Fruit fly (Drosophila melanogaster) whole organism, pupa: Measurements from ENCODE around the gene CG14434.

Source experiments
- CG10348 ChIP-seq: fragments of 200-800 bp; sonication (Bioruptor generic); IDR thresholded peaks from 2 replicates; pipeline ENCODE4 v1.3.6; 2022; ENCODE audit warnings: missing biosample characterization, missing genetic modification characterization
- CG12605 ChIP-seq: fragments of 200-800 bp; sonication (Bioruptor generic); IDR thresholded peaks from 2 replicates; pipeline ENCODE4 v1.3.6; 2022; ENCODE audit warnings: missing biosample characterization, missing genetic modification characterization
- CG13204 ChIP-seq: fragments of 200-800 bp; sonication (Bioruptor generic); optimal IDR thresholded peaks from 2 replicates; lab custom pipeline; 2018; ENCODE audit warnings: missing biosample characterization, mild to moderate bottlenecking, missing genetic modification characterization, moderate library complexity
- CG14655 ChIP-seq: fragments of 200-800 bp; sonication (Bioruptor generic); optimal IDR thresholded peaks from 3 replicates; lab custom pipeline; 2017; ENCODE audit warnings: mild to moderate bottlenecking, missing biosample characterization, missing genetic modification reagents, missing genetic modification characterization
- CG15710 ChIP-seq: fragments of 200-800 bp; sonication (Bioruptor generic); optimal IDR thresholded peaks from 2 replicates; lab custom pipeline; 2018; ENCODE audit warnings: missing biosample characterization, mild to moderate bottlenecking, missing genetic modification characterization, moderate library complexity
- CG17806 ChIP-seq: fragments of 200-800 bp; sonication (Bioruptor generic); optimal IDR thresholded peaks from 2 replicates; lab custom pipeline; 2018; ENCODE audit warnings: missing biosample characterization, mild to moderate bottlenecking, missing genetic modification characterization, moderate library complexity
- CG32121 ChIP-seq: fragments of 200-800 bp; sonication (Bioruptor generic); IDR thresholded peaks from 2 replicates; pipeline ENCODE4 v1.3.6; 2022; ENCODE audit warnings: missing biosample characterization, missing genetic modification characterization
- CG34367 ChIP-seq: fragments of 200-800 bp; sonication (Bioruptor generic); optimal IDR thresholded peaks from 2 replicates; lab custom pipeline; 2018; ENCODE audit warnings: missing biosample characterization, mild to moderate bottlenecking, missing genetic modification characterization
- CG4496 ChIP-seq: fragments of 200-800 bp; sonication (Bioruptor generic); IDR thresholded peaks from 3 replicates; pipeline ENCODE4 v1.3.6; 2022; ENCODE audit warnings: missing biosample characterization, missing genetic modification characterization
- CG8159 ChIP-seq: fragments of 200-800 bp; sonication (Bioruptor generic); optimal IDR thresholded peaks from 3 replicates; lab custom pipeline; 2018; ENCODE audit warnings: missing biosample characterization, mild to moderate bottlenecking, missing genetic modification characterization, moderate library complexity
- CG8301 ChIP-seq: fragments of 200-800 bp; sonication (Bioruptor generic); optimal IDR thresholded peaks from 2 replicates; lab custom pipeline; 2018; ENCODE audit warnings: missing biosample characterization, mild to moderate bottlenecking, missing genetic modification characterization
- CG9948 ChIP-seq: fragments of 200-800 bp; sonication (Bioruptor generic); optimal IDR thresholded peaks from 2 replicates; lab custom pipeline; 2018; ENCODE audit warnings: missing biosample characterization, mild to moderate bottlenecking, missing genetic modification characterization, moderate library complexity
- D1 ChIP-seq: fragments of 200-800 bp; sonication (Bioruptor generic); optimal IDR thresholded peaks from 2 replicates; lab custom pipeline; 2018; ENCODE audit warnings: missing biosample characterization, mild to moderate bottlenecking, missing genetic modification characterization, moderate library complexity
- EcR ChIP-seq: fragments of 200-800 bp; sonication (Bioruptor generic); optimal IDR thresholded peaks from 3 replicates; lab custom pipeline; 2019; ENCODE audit warnings: missing biosample characterization, missing genetic modification characterization, mild to moderate bottlenecking, moderate library complexity, missing genetic modification reagents
- Ets98B ChIP-seq: fragments of 200-800 bp; sonication (Bioruptor generic); IDR thresholded peaks from 2 replicates; pipeline ENCODE4 v1.3.6; 2022; ENCODE audit warnings: missing biosample characterization, missing genetic modification characterization
- Pif1A ChIP-seq: fragments of 200-800 bp; sonication (Bioruptor generic); optimal IDR thresholded peaks from 3 replicates; lab custom pipeline; 2016; ENCODE audit warnings: missing biosample characterization, missing genetic modification characterization
- Pif1B ChIP-seq: fragments of 200-800 bp; sonication (Bioruptor generic); optimal IDR thresholded peaks from 3 replicates; lab custom pipeline; 2016; ENCODE audit warnings: missing biosample characterization, missing genetic modification characterization
- Snoo ChIP-seq: fragments of 200-800 bp; sonication (Bioruptor generic); optimal IDR thresholded peaks from 3 replicates; lab custom pipeline; 2017; ENCODE audit warnings: missing biosample characterization, mild to moderate bottlenecking, missing genetic modification characterization, inconsistent platforms
- fd96Ca ChIP-seq: fragments of 200-800 bp; sonication (Bioruptor generic); IDR thresholded peaks from 3 replicates; pipeline ENCODE4 v1.3.6; 2022; ENCODE audit warnings: missing biosample characterization, missing genetic modification characterization
- gl ChIP-seq: fragments of 200-800 bp; sonication (Bioruptor generic); optimal IDR thresholded peaks from 2 replicates; lab custom pipeline; 2018; ENCODE audit warnings: missing biosample characterization, mild to moderate bottlenecking, missing genetic modification characterization
- rn ChIP-seq: fragments of 200-800 bp; sonication (Bioruptor generic); IDR thresholded peaks from 2 replicates; pipeline ENCODE4 v1.3.6; 2022; ENCODE audit warnings: missing biosample characterization, missing genetic modification characterization

The CG14434 gene

DNA sequence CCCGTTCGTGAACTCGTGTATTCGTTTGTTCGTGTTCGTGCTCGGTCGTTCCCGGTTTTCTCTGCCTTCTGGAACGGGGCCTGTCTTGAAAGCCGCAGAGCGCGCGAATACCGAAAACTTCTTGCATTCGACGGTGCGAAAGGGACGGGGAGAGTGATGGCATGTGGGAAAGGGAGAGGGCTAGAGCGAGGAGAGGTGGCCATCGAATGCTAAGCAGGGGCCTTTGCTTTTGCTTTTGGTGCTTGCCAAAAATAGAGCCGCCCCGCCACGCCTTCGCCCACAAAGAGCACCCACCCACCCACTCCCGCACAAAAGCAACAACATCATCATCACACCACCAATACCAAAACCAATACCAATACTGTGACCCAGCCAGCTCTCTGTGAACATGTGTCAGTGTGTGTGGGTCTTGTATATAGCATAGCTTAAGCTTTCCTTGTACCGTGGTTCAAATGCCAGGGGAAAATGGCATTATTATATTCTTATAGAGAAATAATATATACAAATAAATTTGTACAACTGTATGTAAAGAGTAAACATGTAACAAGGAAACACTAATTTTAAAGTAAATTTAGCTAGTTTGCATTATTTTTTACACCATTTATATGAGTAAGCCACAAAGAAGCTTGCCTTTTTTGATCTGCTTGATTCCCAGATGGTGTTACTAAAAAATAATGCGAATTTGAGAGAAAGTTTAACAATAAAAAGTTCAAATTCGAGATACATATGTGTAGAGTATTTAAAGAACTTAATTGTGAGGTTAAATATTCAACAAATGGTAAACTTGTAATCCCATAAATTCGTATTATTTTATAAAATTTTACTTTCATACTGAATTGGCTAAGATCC is at the start of gene CG14434:
Gene CG14434 (minus strand): TSS at position 20 of the 849 bp plus-strand sequence.
- no peak for TF ChIP-seq CG12605 (GFP tag; lab: Robert Waterston, UW)
- peak; percentile 21 for TF ChIP-seq EcR (GFP tag; lab: Kevin White, UChicago)
- peak; percentile 79 for TF ChIP-seq CG8301
- peak; percentile 70 for TF ChIP-seq Snoo (tag; lab: Kevin White, UChicago)
- TF ChIP-seq Ets98B (GFP tag; lab: Robert Waterston, UW) = peak; percentile 5
- TF ChIP-seq rn = no peak
- TF ChIP-seq CG10348 (GFP tag; lab: Robert Waterston, UW) = no peak
- TF ChIP-seq CG17806 (tag; lab: Kevin White, UChicago) = peak; percentile 62
- TF ChIP-seq CG4496 (GFP tag; lab: Robert Waterston, UW) = peak; percentile 3; the same call in 2 of the 3 replicates
- peak; percentile 72 for TF ChIP-seq CG15710 (tag; lab: Kevin White, UChicago)
- TF ChIP-seq gl (tag; lab: Kevin White, UChicago) = no peak
- TF ChIP-seq CG8159 (tag; lab: Kevin White, UChicago) = peak; percentile 87
- peak; percentile 19 for TF ChIP-seq CG13204 (GFP tag; lab: Kevin White, UChicago)
- peak; percentile 70 for TF ChIP-seq Pif1A (GFP tag; lab: Kevin White, UChicago)
- peak; percentile 28 for TF ChIP-seq D1 (tag; lab: Kevin White, UChicago)
- TF ChIP-seq fd96Ca (GFP tag; lab: Robert Waterston, UW) = no peak
- TF ChIP-seq CG9948 (tag; lab: Kevin White, UChicago) = peak; percentile 83
- TF ChIP-seq Pif1B (GFP tag; lab: Kevin White, UChicago) = peak; percentile 56
- TF ChIP-seq CG32121 (GFP tag; lab: Robert Waterston, UW) = no peak; the same call in 1 of the 2 replicates
- peak; percentile 62 for TF ChIP-seq CG34367 (tag; lab: Kevin White, UChicago)
- peak; percentile 92 for TF ChIP-seq CG14655 (GFP tag; lab: Kevin White, UChicago)

DNA sequence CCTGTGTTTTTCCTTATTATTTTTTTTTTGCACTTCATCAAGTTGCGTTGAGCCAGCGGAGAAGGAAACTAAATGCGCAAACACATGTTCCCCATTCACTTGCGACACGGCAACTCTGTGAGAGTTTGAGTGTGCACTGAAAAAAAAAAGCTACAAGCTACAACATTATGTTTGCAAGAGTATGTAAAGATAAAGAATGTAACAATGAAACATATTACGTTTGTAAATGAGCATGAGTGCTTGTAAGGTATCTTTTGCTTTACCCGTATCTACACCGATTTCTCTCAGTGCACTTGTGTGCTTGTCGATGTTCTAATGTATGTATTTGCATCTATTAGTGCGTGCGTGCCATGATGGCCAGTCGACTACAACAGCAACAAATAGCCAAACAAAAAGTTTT is 45.3 kb upstream of the CG14434 start:
- TF ChIP-seq CG10348 (GFP tag; lab: Robert Waterston, UW) (no peak), CG14655 (GFP tag; lab: Kevin White, UChicago) (peak; percentile 31), CG34367 (tag; lab: Kevin White, UChicago) (no peak), Snoo (tag; lab: Kevin White, UChicago) (no peak), Ets98B (GFP tag; lab: Robert Waterston, UW) (peak; percentile 68), D1 (tag; lab: Kevin White, UChicago) (no peak), CG8159 (tag; lab: Kevin White, UChicago) (no peak), fd96Ca (GFP tag; lab: Robert Waterston, UW) (peak; percentile 73), CG8301 (peak; percentile 24), CG13204 (GFP tag; lab: Kevin White, UChicago) (no peak), CG32121 (GFP tag; lab: Robert Waterston, UW) (peak; percentile 75), gl (tag; lab: Kevin White, UChicago) (no peak), Pif1A (GFP tag; lab: Kevin White, UChicago) (no peak), CG4496 (GFP tag; lab: Robert Waterston, UW) (peak; percentile 73), CG9948 (tag; lab: Kevin White, UChicago) (no peak), CG15710 (tag; lab: Kevin White, UChicago) (no peak), CG12605 (GFP tag; lab: Robert Waterston, UW) (0 out of 2 replicates have a peak, but pooled peaks have one; percentile 48), rn (no peak), EcR (GFP tag; lab: Kevin White, UChicago) (no peak), Pif1B (GFP tag; lab: Kevin White, UChicago) (no peak), CG17806 (tag; lab: Kevin White, UChicago) (no peak)

dm6 chrX:6909135-6909534 is 42.1 kb upstream of the CG14434 start:
- TF ChIP-seq fd96Ca (GFP tag; lab: Robert Waterston, UW) (no peak), CG4496 (GFP tag; lab: Robert Waterston, UW) (peak; percentile 53; the same call in 2 of the 3 replicates), CG32121 (GFP tag; lab: Robert Waterston, UW) (peak; percentile 57), CG12605 (GFP tag; lab: Robert Waterston, UW) (peak; percentile 58; the same call in 1 of the 2 replicates), Ets98B (GFP tag; lab: Robert Waterston, UW) (peak; percentile 71)
- TF ChIP-seq, all 21 proteins: peak for 4

- TF ChIP-seq CG10348 (GFP tag; lab: Robert Waterston, UW) (no peak), CG12605 (GFP tag; lab: Robert Waterston, UW) (peak; percentile 17; the same call in 1 of the 2 replicates), Pif1A (GFP tag; lab: Kevin White, UChicago) (no peak), fd96Ca (GFP tag; lab: Robert Waterston, UW) (0 out of 3 replicates have a peak, but pooled peaks have one; percentile 18), CG14655 (GFP tag; lab: Kevin White, UChicago) (peak; percentile 29), CG32121 (GFP tag; lab: Robert Waterston, UW) (peak; percentile 54), CG4496 (GFP tag; lab: Robert Waterston, UW) (peak; percentile 86), Ets98B (GFP tag; lab: Robert Waterston, UW) (peak; percentile 39; the same call in 1 of the 2 replicates), CG13204 (GFP tag; lab: Kevin White, UChicago) (peak; percentile 14)
- TF ChIP-seq, all 21 proteins: peak for 7
Measured at dm6 chrX:6908078-6908477, 41.1 kb upstream of the CG14434 start, which contains the start of gene CG14431. TSS of gene CG14431 (plus strand) at chrX:6908277.

DNA sequence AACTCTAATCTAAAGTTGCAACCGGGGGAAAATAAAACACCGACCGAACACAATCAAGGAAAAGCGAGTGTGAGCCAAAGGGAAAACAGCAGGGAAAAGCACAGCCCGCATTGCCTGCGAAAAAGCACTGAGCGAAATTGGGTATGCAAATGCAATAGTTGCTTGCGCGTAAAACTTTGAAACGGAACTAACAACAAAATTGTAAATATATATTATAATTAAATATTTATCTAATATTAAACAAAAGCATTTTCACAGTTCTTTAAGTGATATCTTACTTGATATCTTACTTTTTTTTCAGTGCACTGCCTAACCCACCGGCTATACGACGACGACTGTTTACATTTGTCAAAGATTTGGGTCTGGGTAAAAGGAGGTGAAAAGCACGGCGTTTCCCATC is 39.7 kb upstream of the CG14434 start:
- TF ChIP-seq Pif1B (GFP tag; lab: Kevin White, UChicago) = no peak
- TF ChIP-seq CG12605 (GFP tag; lab: Robert Waterston, UW) = no peak
- peak; percentile 42; the same call in 1 of the 2 replicates for TF ChIP-seq Ets98B (GFP tag; lab: Robert Waterston, UW)
- no peak for TF ChIP-seq gl (tag; lab: Kevin White, UChicago)
- TF ChIP-seq D1 (tag; lab: Kevin White, UChicago) = no peak
- no peak for TF ChIP-seq CG14655 (GFP tag; lab: Kevin White, UChicago)
- TF ChIP-seq CG17806 (tag; lab: Kevin White, UChicago) = no peak
- no peak for TF ChIP-seq CG13204 (GFP tag; lab: Kevin White, UChicago)
- TF ChIP-seq CG10348 (GFP tag; lab: Robert Waterston, UW) = no peak
- no peak for TF ChIP-seq Pif1A (GFP tag; lab: Kevin White, UChicago)
- no peak for TF ChIP-seq CG32121 (GFP tag; lab: Robert Waterston, UW)
- no peak for TF ChIP-seq CG8159 (tag; lab: Kevin White, UChicago)
- 0 out of 3 replicates have a peak, but pooled peaks have one; percentile 23 for TF ChIP-seq CG4496 (GFP tag; lab: Robert Waterston, UW)
- no peak for TF ChIP-seq rn
- TF ChIP-seq CG9948 (tag; lab: Kevin White, UChicago) = no peak
- no peak for TF ChIP-seq Snoo (tag; lab: Kevin White, UChicago)
- TF ChIP-seq CG34367 (tag; lab: Kevin White, UChicago) = no peak
- no peak for TF ChIP-seq EcR (GFP tag; lab: Kevin White, UChicago)
- no peak for TF ChIP-seq CG15710 (tag; lab: Kevin White, UChicago)
- 0 out of 3 replicates have a peak, but pooled peaks have one; percentile 22 for TF ChIP-seq fd96Ca (GFP tag; lab: Robert Waterston, UW)
- no peak for TF ChIP-seq CG8301
